Worm (Caenorhabditis elegans) whole organism, mixed stage, embryonic: Measurements from ENCODE around the gene nlp-30.

Experiments used
- M03D4.4 ChIP-seq: sonication (generic microtip); optimal IDR thresholded peaks from 2 replicates; lab custom pipeline; 2017; ENCODE audit warnings: mild to moderate bottlenecking, missing genetic modification characterization, missing compliant biosample characterization
- bed-3 ChIP-seq: fragments of 200-800 bp; sonication (Bioruptor generic); optimal IDR thresholded peaks from 3 replicates; lab custom pipeline; 2018; ENCODE audit warnings: mild to moderate bottlenecking, missing genetic modification characterization, moderate library complexity, missing compliant biosample characterization
- blmp-1 ChIP-seq: fragments of 150-350 bp; optimal IDR thresholded peaks from 2 replicates; lab custom pipeline; 2014; ENCODE audit warnings: missing biosample characterization, missing genetic modification characterization
- ceh-43 ChIP-seq: fragments of 200-800 bp; sonication (Bioruptor generic); optimal IDR thresholded peaks from 2 replicates; lab custom pipeline; 2018; ENCODE audit warnings: mild to moderate bottlenecking, missing genetic modification characterization, moderate library complexity, missing compliant biosample characterization
- ceh-83 ChIP-seq: fragments of 200-800 bp; sonication (Bioruptor generic); optimal IDR thresholded peaks from 2 replicates; lab custom pipeline; 2018; ENCODE audit warnings: mild to moderate bottlenecking, missing genetic modification characterization, missing compliant biosample characterization
- cnd-1 ChIP-seq: fragments of 200-800 bp; sonication (Bioruptor generic); optimal IDR thresholded peaks from 2 replicates; lab custom pipeline; 2018; ENCODE audit warnings: mild to moderate bottlenecking, missing genetic modification characterization, missing compliant biosample characterization
- drap-1 ChIP-seq: fragments of 200-800 bp; sonication (Bioruptor generic); optimal IDR thresholded peaks from 3 replicates; lab custom pipeline; 2018; ENCODE audit warnings: mild to moderate bottlenecking, missing genetic modification characterization, missing compliant biosample characterization
- elt-1 ChIP-seq: sonication (generic microtip); optimal IDR thresholded peaks from 2 replicates; lab custom pipeline; 2017; ENCODE audit warnings: missing genetic modification characterization, mild to moderate bottlenecking, missing compliant biosample characterization, antibody characterized with exemption, moderate library complexity, borderline replicate concordance; ENCODE audit not compliant: insufficient read depth
- elt-3 ChIP-seq: fragments of 150-350 bp; optimal IDR thresholded peaks from 2 replicates; lab custom pipeline; 2014; ENCODE audit warnings: missing biosample characterization, missing genetic modification characterization
- flh-1 ChIP-seq: fragments of 200-800 bp; sonication (Bioruptor generic); optimal IDR thresholded peaks from 2 replicates; lab custom pipeline; 2018; ENCODE audit warnings: mild to moderate bottlenecking, missing genetic modification characterization, moderate library complexity, missing compliant biosample characterization
- ham-2 ChIP-seq: fragments of 200-800 bp; sonication (Bioruptor generic); optimal IDR thresholded peaks from 2 replicates; lab custom pipeline; 2018; ENCODE audit warnings: mild to moderate bottlenecking, missing genetic modification characterization, missing compliant biosample characterization
- lin-13 ChIP-seq: fragments of 150-350 bp; optimal IDR thresholded peaks from 2 replicates; lab custom pipeline; 2014; ENCODE audit warnings: missing biosample characterization, missing genetic modification characterization
- lin-32 ChIP-seq: fragments of 200-800 bp; sonication (Bioruptor generic); optimal IDR thresholded peaks from 2 replicates; lab custom pipeline; 2018; ENCODE audit warnings: mild to moderate bottlenecking, missing genetic modification characterization, missing compliant biosample characterization
- mab-5 ChIP-seq: fragments of 150-350 bp; optimal IDR thresholded peaks from 2 replicates; lab custom pipeline; 2014; ENCODE audit warnings: missing biosample characterization, missing genetic modification characterization
- mep-1 ChIP-seq: fragments of 150-350 bp; optimal IDR thresholded peaks from 2 replicates; lab custom pipeline; 2017; ENCODE audit warnings: missing biosample characterization, missing genetic modification reagents, missing genetic modification characterization, inconsistent platforms
- mls-2 ChIP-seq: sonication (generic microtip); optimal IDR thresholded peaks from 2 replicates; lab custom pipeline; 2016; ENCODE audit warnings: mild to moderate bottlenecking, missing genetic modification characterization, moderate library complexity, missing compliant biosample characterization
- nhr-2 ChIP-seq: fragments of 150-350 bp; optimal IDR thresholded peaks from 2 replicates; lab custom pipeline; 2014; ENCODE audit warnings: missing biosample characterization, missing genetic modification characterization
- nhr-237 ChIP-seq: fragments of 150-350 bp; optimal IDR thresholded peaks from 2 replicates; lab custom pipeline; 2014; ENCODE audit warnings: missing biosample characterization, missing genetic modification characterization
- nhr-28 ChIP-seq: fragments of 150-350 bp; optimal IDR thresholded peaks from 2 replicates; lab custom pipeline; 2014; ENCODE audit warnings: missing biosample characterization, missing genetic modification characterization
- nhr-76 ChIP-seq: sonication (generic microtip); optimal IDR thresholded peaks from 2 replicates; lab custom pipeline; 2017; ENCODE audit warnings: missing biosample characterization, missing genetic modification characterization
- pha-4 ChIP-seq: fragments of 150-350 bp; optimal IDR thresholded peaks from 2 replicates; lab custom pipeline; 2018; ENCODE audit warnings: missing biosample characterization, missing genetic modification reagents, missing genetic modification characterization
- sem-2 ChIP-seq: fragments of 200-800 bp; sonication (Bioruptor generic); optimal IDR thresholded peaks from 2 replicates; lab custom pipeline; 2018; ENCODE audit warnings: mild to moderate bottlenecking, missing genetic modification characterization, missing compliant biosample characterization
- snpc-4 ChIP-seq: fragments of 150-350 bp; optimal IDR thresholded peaks from 2 replicates; lab custom pipeline; 2014; ENCODE audit warnings: missing biosample characterization, missing genetic modification characterization
- sptf-1 ChIP-seq: sonication (generic microtip); optimal IDR thresholded peaks from 2 replicates; lab custom pipeline; 2017; ENCODE audit warnings: mild to moderate bottlenecking, missing genetic modification characterization, moderate library complexity, missing compliant biosample characterization
- unc-120 ChIP-seq: sonication (generic microtip); optimal IDR thresholded peaks from 2 replicates; lab custom pipeline; 2017; ENCODE audit warnings: missing genetic modification characterization, missing compliant biosample characterization; ENCODE audit not compliant: poor library complexity, severe bottlenecking
- unc-39 ChIP-seq: fragments of 150-350 bp; optimal IDR thresholded peaks from 2 replicates; lab custom pipeline; 2014; ENCODE audit warnings: missing biosample characterization, missing genetic modification characterization
- unc-62 ChIP-seq: fragments of 150-350 bp; optimal IDR thresholded peaks from 2 replicates; lab custom pipeline; 2014; ENCODE audit warnings: missing biosample characterization, missing genetic modification reagents, missing genetic modification characterization
- zip-8 ChIP-seq: fragments of 150-350 bp; optimal IDR thresholded peaks from 2 replicates; lab custom pipeline; 2014; ENCODE audit warnings: missing biosample characterization, missing genetic modification characterization
- ztf-11 ChIP-seq: fragments of 150-350 bp; optimal IDR thresholded peaks from 2 replicates; lab custom pipeline; 2014; ENCODE audit warnings: missing biosample characterization, missing genetic modification characterization

The nlp-30 gene

DNA sequence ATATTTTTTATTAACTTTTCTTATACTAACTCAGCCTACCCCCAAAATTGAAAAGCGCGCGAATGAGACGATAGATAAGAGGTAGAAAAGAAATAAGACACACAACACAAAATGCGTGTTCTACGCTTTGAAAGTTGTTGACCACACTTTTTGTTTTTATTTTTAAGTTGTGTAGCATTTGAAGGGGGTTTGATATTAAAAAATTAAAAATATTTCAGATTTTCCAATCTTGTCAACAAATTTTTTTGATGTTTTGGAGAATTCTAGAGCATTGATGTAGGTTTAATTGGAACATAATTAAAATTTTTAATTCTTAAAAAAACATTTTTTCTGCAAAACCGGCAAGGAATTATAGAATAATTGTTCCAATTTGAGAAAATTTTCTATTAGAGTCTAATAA, 20.5 kb upstream of the nlp-30 start, which contains the start of gene cyp-34A6:
TSS of gene cyp-34A6 (minus strand) at position 101 of the 400 bp plus-strand sequence.
- TF ChIP-seq unc-39 (tag; lab: Kevin White, UChicago) = no peak
- TF ChIP-seq drap-1 (GFP tag; lab: Kevin White, UChicago) = no peak
- TF ChIP-seq lin-13 (tag; lab: Kevin White, UChicago) = no peak
- TF ChIP-seq cnd-1 = no peak
- TF ChIP-seq mls-2 (tag; lab: Kevin White, UChicago) = no peak
- TF ChIP-seq zip-8 (tag; lab: Kevin White, UChicago) = no peak
- no peak for TF ChIP-seq lin-32 (GFP tag; lab: Kevin White, UChicago)
- TF ChIP-seq ceh-43 = no peak
- no peak for TF ChIP-seq sem-2 (GFP tag; lab: Kevin White, UChicago)
- no peak for TF ChIP-seq pha-4 (tag; lab: Kevin White, UChicago)
- no peak for TF ChIP-seq ceh-83 (GFP tag; lab: Kevin White, UChicago)

DNA sequence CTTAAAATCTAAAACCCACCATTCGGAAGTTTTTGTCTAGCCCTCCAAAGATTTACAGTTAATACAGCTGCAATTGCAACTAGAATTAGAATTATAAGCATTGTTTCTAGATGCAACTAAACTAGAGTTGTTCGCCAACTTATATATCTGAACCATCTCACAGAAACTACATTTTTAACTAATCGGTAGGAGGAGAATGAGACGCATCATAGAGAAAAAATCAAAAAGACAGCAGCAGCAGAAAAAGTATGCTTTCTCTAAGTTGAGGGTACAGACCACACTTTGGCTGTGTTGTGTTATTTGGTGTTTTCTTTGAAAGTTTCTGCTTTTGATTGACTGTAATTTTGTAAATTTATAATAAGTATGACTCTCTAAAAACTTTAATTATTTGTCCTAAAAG, 18.1 kb upstream of the nlp-30 start, which contains the start of gene cyp-34A7:
TSS of gene cyp-34A7 (minus strand) at position 101 of the 400 bp plus-strand sequence.
- TF ChIP-seq ham-2 (GFP tag; lab: Kevin White, UChicago) (no peak), sptf-1 (tag; lab: Kevin White, UChicago) (no peak), lin-13 (tag; lab: Kevin White, UChicago) (no peak), zip-8 (tag; lab: Kevin White, UChicago) (no peak), blmp-1 (tag; lab: Kevin White, UChicago) (no peak), elt-3 (no peak), flh-1 (GFP tag; lab: Kevin White, UChicago) (no peak), elt-1 (tag; lab: Kevin White, UChicago) (no peak), unc-120 (tag; lab: Kevin White, UChicago) (no peak), nhr-237 (tag; lab: Kevin White, UChicago) (no peak), ztf-11 (tag; lab: Kevin White, UChicago) (no peak), pha-4 (tag; lab: Kevin White, UChicago) (no peak), nhr-28 (no peak), mls-2 (tag; lab: Kevin White, UChicago) (no peak), cnd-1 (no peak), nhr-2 (tag; lab: Kevin White, UChicago) (no peak), M03D4.4 (tag; lab: Kevin White, UChicago) (no peak)
- TF ChIP-seq, all 35 proteins: peak for 0

DNA sequence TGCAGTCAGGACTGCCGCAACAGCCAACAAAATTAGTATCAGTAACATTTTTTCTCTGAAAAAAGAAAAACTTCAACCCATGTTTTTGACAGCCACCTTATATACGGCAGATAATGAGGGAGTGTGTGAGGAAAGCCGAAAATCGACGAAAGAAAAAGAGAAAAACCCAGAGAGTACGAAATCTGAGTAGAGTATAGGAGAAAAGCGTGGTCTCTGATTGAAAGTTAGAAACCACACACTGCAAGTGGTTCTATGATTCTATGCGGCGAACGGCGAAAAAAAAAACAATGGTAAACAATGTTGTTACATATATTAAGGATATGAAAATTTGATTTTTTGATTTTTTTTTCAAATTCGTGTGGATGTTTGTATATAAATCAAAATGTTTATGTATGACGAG, 14.0 kb upstream of the nlp-30 start, which contains the start of gene cyp-34A8:
TSS of gene cyp-34A8 (minus strand) at position 62 of the 400 bp plus-strand sequence.
- no peak for TF ChIP-seq unc-120 (tag; lab: Kevin White, UChicago)
- no peak for TF ChIP-seq ceh-43
- no peak for TF ChIP-seq nhr-76 (tag; lab: Kevin White, UChicago)
- TF ChIP-seq mab-5 (tag; lab: Kevin White, UChicago) = no peak
- TF ChIP-seq zip-8 (tag; lab: Kevin White, UChicago) = no peak
- no peak for TF ChIP-seq drap-1 (GFP tag; lab: Kevin White, UChicago)
- TF ChIP-seq snpc-4 (tag; lab: Kevin White, UChicago) = no peak
- no peak for TF ChIP-seq bed-3 (GFP tag; lab: Kevin White, UChicago)
- TF ChIP-seq lin-13 (tag; lab: Kevin White, UChicago) = no peak
- no peak for TF ChIP-seq flh-1 (GFP tag; lab: Kevin White, UChicago)

DNA sequence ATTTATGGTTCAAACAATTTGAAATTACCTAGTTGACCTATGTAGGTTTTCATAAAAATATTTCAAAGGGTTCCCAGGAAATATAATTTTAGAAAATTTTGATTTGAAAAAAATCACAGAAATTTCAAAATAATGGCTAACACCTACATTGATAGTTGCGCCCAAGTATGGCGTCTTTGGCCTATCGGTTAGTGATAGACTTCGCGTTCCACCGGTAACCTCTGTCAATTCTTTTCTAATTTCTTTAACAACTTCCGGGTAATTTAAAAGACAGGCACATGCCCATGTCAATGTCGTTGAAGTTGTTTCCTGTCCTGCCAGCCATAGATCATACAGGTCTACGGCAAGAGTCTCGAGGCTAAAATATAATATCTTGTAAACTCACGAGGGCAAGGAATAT, 12.9 kb upstream of the nlp-30 start:
- TF ChIP-seq unc-120 (tag; lab: Kevin White, UChicago) = no peak
- TF ChIP-seq nhr-28 = no peak
- no peak for TF ChIP-seq mab-5 (tag; lab: Kevin White, UChicago)
- TF ChIP-seq nhr-2 (tag; lab: Kevin White, UChicago) = no peak
- no peak for TF ChIP-seq ztf-11 (tag; lab: Kevin White, UChicago)
- TF ChIP-seq cnd-1 = no peak
- TF ChIP-seq sem-2 (GFP tag; lab: Kevin White, UChicago) = no peak
- no peak for TF ChIP-seq lin-32 (GFP tag; lab: Kevin White, UChicago)
- TF ChIP-seq unc-39 (tag; lab: Kevin White, UChicago) = no peak
- TF ChIP-seq nhr-237 (tag; lab: Kevin White, UChicago) = no peak
- TF ChIP-seq ham-2 (GFP tag; lab: Kevin White, UChicago) = no peak
- TF ChIP-seq bed-3 (GFP tag; lab: Kevin White, UChicago) = no peak
- TF ChIP-seq sptf-1 (tag; lab: Kevin White, UChicago) = no peak
- TF ChIP-seq flh-1 (GFP tag; lab: Kevin White, UChicago) = no peak
- TF ChIP-seq pha-4 (tag; lab: Kevin White, UChicago) = no peak

DNA sequence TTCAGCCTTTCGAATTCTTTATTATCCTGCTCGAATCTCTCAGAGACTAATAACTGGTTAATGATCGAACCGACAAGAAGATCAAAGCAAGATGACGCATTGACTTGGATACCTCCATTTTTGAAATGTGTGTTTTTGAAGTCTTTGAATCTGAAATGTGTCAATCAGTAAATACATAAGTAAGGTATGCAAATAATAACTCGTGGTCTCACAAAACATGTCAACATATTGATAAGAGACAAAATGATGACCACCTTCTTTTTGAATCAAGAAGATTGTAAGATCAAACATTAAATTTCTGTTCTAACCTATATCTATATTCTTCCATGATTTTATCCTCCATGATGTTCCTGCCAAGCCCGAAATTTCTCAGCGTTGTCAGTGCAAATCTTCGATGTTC, 12.1 kb upstream of the nlp-30 start:
- TF ChIP-seq snpc-4 (tag; lab: Kevin White, UChicago) (no peak), unc-62 (GFP tag; lab: Kevin White, UChicago) (no peak), mep-1 (tag; lab: Kevin White, UChicago) (no peak), flh-1 (GFP tag; lab: Kevin White, UChicago) (no peak), nhr-2 (tag; lab: Kevin White, UChicago) (no peak), bed-3 (GFP tag; lab: Kevin White, UChicago) (no peak)
